Fruit fly (Drosophila melanogaster) Kc167 (cell line): ENCODE measurements around the gene pod1.

Source experiments
- h ChIP-seq: fragments of >200 bp; optimal IDR thresholded peaks from 3 replicates; lab custom pipeline; 2018; ENCODE audit warnings: missing external identifiers
- insv ChIP-seq: fragments of >200 bp; optimal IDR thresholded peaks from 3 replicates; lab custom pipeline; 2018; ENCODE audit warnings: missing external identifiers
- psq ChIP-seq: fragments of >200 bp; optimal IDR thresholded peaks from 2 replicates; lab custom pipeline; 2017; ENCODE audit warnings: missing external identifiers

dm6 chrX:6832584-6832983 lies 29.1 kb downstream of the pod1 start, which contains the start of gene mAChR-C:
- TF ChIP-seq h (no peak), psq (lab: Kevin White, UChicago) (no peak), insv (lab: Kevin White, UChicago) (no peak)
